Worm (Caenorhabditis elegans) whole organism, L1 larva: ENCODE results near the gene fip-4.

Experiments
- F16B12.6 ChIP-seq: fragments of 150-350 bp; optimal IDR thresholded peaks from 2 replicates; lab custom pipeline; 2014; ENCODE audit warnings: missing biosample characterization, missing genetic modification characterization
- aly-2 ChIP-seq: fragments of 150-350 bp; optimal IDR thresholded peaks from 2 replicates; lab custom pipeline; 2014; ENCODE audit warnings: missing biosample characterization, missing genetic modification characterization
- blmp-1 ChIP-seq: fragments of 150-350 bp; optimal IDR thresholded peaks from 2 replicates; lab custom pipeline; 2014; ENCODE audit warnings: missing biosample characterization, missing genetic modification characterization
- ceh-82 ChIP-seq, 3 experiments: fragments of 150-350 bp in 1 of 3; sonication (generic microtip) in 2 of 3; optimal IDR thresholded peaks; 2 replicates each; lab custom pipeline; 2014 to 2017; ENCODE audit warnings: missing biosample characterization in 3 of 3, missing genetic modification characterization in 3 of 3
- dsc-1 ChIP-seq: sonication (generic microtip); optimal IDR thresholded peaks from 2 replicates; lab custom pipeline; 2016; ENCODE audit warnings: mild to moderate bottlenecking, missing genetic modification characterization, missing compliant biosample characterization
- efl-1 ChIP-seq, 4 experiments: fragments of 150-350 bp; optimal IDR thresholded peaks in 3 of 4; peaks in 1 of 4; 1 replicate in 1 of 4; 2 replicates in 3 of 4; lab custom pipeline; 2014; ENCODE audit warnings: missing biosample characterization in 2 of 4, missing genetic modification characterization in 2 of 4, missing genetic modification reagents in 2 of 4
- elt-2 ChIP-seq: sonication (generic microtip); optimal IDR thresholded peaks from 2 replicates; lab custom pipeline; 2016; ENCODE audit warnings: missing genetic modification characterization, mild to moderate bottlenecking, inconsistent platforms, missing compliant biosample characterization, missing genetic modification reagents
- ets-5 ChIP-seq: fragments of 200-800 bp; sonication (Bioruptor generic); IDR thresholded peaks from 2 replicates; pipeline ENCODE4 v1.3.6; 2022; ENCODE audit warnings: missing genetic modification characterization, missing compliant biosample characterization
- fkh-8 ChIP-seq: sonication (generic microtip); optimal IDR thresholded peaks from 2 replicates; lab custom pipeline; 2016; ENCODE audit warnings: mild to moderate bottlenecking, missing genetic modification characterization, missing compliant biosample characterization
- fos-1 ChIP-seq: fragments of 150-350 bp; optimal IDR thresholded peaks from 2 replicates; lab custom pipeline; 2014; ENCODE audit warnings: missing biosample characterization, missing genetic modification characterization
- hlh-4 ChIP-seq: sonication (generic microtip); optimal IDR thresholded peaks from 2 replicates; lab custom pipeline; 2016; ENCODE audit warnings: mild to moderate bottlenecking, missing genetic modification characterization, missing compliant biosample characterization
- hpl-2 ChIP-seq: fragments of 150-350 bp; optimal IDR thresholded peaks from 2 replicates; lab custom pipeline; 2014; ENCODE audit warnings: missing biosample characterization, missing genetic modification reagents, missing genetic modification characterization
- irx-1 ChIP-seq: sonication (generic microtip); optimal IDR thresholded peaks from 2 replicates; lab custom pipeline; 2016; ENCODE audit warnings: missing genetic modification characterization, missing compliant biosample characterization
- jun-1 ChIP-seq: fragments of 150-350 bp; optimal IDR thresholded peaks from 2 replicates; lab custom pipeline; 2014; ENCODE audit warnings: missing biosample characterization, missing genetic modification reagents, missing genetic modification characterization
- lin-14 ChIP-seq: fragments of 200-800 bp; sonication (Bioruptor generic); optimal IDR thresholded peaks from 2 replicates; lab custom pipeline; 2018; ENCODE audit warnings: mild to moderate bottlenecking, missing genetic modification characterization, moderate library complexity, missing compliant biosample characterization
- lin-39 ChIP-seq: fragments of 150-350 bp; optimal IDR thresholded peaks from 2 replicates; lab custom pipeline; 2014; ENCODE audit warnings: missing biosample characterization, missing genetic modification reagents, missing genetic modification characterization
- lir-3 ChIP-seq: sonication (generic microtip); optimal IDR thresholded peaks from 2 replicates; lab custom pipeline; 2016; ENCODE audit warnings: mild to moderate bottlenecking, missing genetic modification characterization, moderate library complexity, missing compliant biosample characterization; ENCODE audit not compliant: poor library complexity
- lsy-2 ChIP-seq, 2 experiments: fragments of 150-350 bp; optimal IDR thresholded peaks; 2 replicates each; lab custom pipeline; 2014; ENCODE audit warnings: missing biosample characterization in 2 of 2, missing genetic modification characterization in 2 of 2
- mdl-1 ChIP-seq, 2 experiments: fragments of 150-350 bp; optimal IDR thresholded peaks; 2 replicates each; lab custom pipeline; 2014 to 2017; ENCODE audit warnings: missing biosample characterization in 2 of 2, missing genetic modification characterization in 2 of 2, inconsistent platforms in 1 of 2
- nhr-11 ChIP-seq: fragments of 150-350 bp; optimal IDR thresholded peaks from 2 replicates; lab custom pipeline; 2014; ENCODE audit warnings: missing biosample characterization, missing genetic modification characterization
- nhr-12 ChIP-seq: sonication (generic microtip); optimal IDR thresholded peaks from 2 replicates; lab custom pipeline; 2017; ENCODE audit warnings: missing biosample characterization, missing genetic modification characterization
- nhr-47 ChIP-seq: sonication (generic microtip); optimal IDR thresholded peaks from 2 replicates; lab custom pipeline; 2016; ENCODE audit warnings: mild to moderate bottlenecking, missing genetic modification characterization, moderate library complexity, missing compliant biosample characterization
- nhr-71 ChIP-seq: sonication (generic microtip); optimal IDR thresholded peaks from 2 replicates; lab custom pipeline; 2016; ENCODE audit warnings: mild to moderate bottlenecking, missing genetic modification characterization, moderate library complexity, missing compliant biosample characterization
- nhr-77 ChIP-seq: fragments of 150-350 bp; optimal IDR thresholded peaks from 2 replicates; lab custom pipeline; 2014; ENCODE audit warnings: missing biosample characterization, missing genetic modification characterization
- nhr-85 ChIP-seq: sonication (generic microtip); peaks from one replicate; lab custom pipeline; 2016; ENCODE audit warnings: missing genetic modification characterization, inconsistent platforms, missing compliant biosample characterization
- pag-3 ChIP-seq: sonication (generic microtip); optimal IDR thresholded peaks from 2 replicates; lab custom pipeline; 2017; ENCODE audit warnings: missing genetic modification characterization, mild to moderate bottlenecking, missing compliant biosample characterization, antibody characterized with exemption, borderline replicate concordance; ENCODE audit not compliant: insufficient read depth
- pax-3 ChIP-seq: fragments of 200-800 bp; sonication (Bioruptor generic); optimal IDR thresholded peaks from 2 replicates; lab custom pipeline; 2018; ENCODE audit warnings: mild to moderate bottlenecking, missing genetic modification characterization, moderate library complexity, missing compliant biosample characterization
- rnt-1 ChIP-seq: sonication (generic microtip); optimal IDR thresholded peaks from 2 replicates; lab custom pipeline; 2016; ENCODE audit warnings: mild to moderate bottlenecking, missing genetic modification characterization, moderate library complexity, missing compliant biosample characterization
- sox-4 ChIP-seq: sonication (generic microtip); optimal IDR thresholded peaks from 2 replicates; lab custom pipeline; 2016; ENCODE audit warnings: missing genetic modification characterization, missing compliant biosample characterization
- sptf-1 ChIP-seq: fragments of 150-350 bp; optimal IDR thresholded peaks from 2 replicates; lab custom pipeline; 2014; ENCODE audit warnings: missing biosample characterization, missing genetic modification characterization
- swsn-7 ChIP-seq: sonication (generic microtip); optimal IDR thresholded peaks from 2 replicates; lab custom pipeline; 2016; ENCODE audit warnings: missing genetic modification characterization, missing compliant biosample characterization
- unc-30 ChIP-seq: sonication (generic microtip); optimal IDR thresholded peaks from 2 replicates; lab custom pipeline; 2017; ENCODE audit warnings: missing biosample characterization, missing genetic modification characterization
- xbp-1 ChIP-seq: sonication (generic microtip); optimal IDR thresholded peaks from 2 replicates; lab custom pipeline; 2016; ENCODE audit warnings: missing genetic modification characterization, missing compliant biosample characterization
- zag-1 ChIP-seq: fragments of 150-350 bp; optimal IDR thresholded peaks from 2 replicates; lab custom pipeline; 2014; ENCODE audit warnings: missing biosample characterization, missing genetic modification characterization
- ztf-11 ChIP-seq, 2 experiments: sonication (generic microtip); optimal IDR thresholded peaks; 2 replicates each; lab custom pipeline; 2016 to 2017; ENCODE audit warnings: missing genetic modification characterization in 2 of 2, missing biosample characterization in 1 of 2, missing compliant biosample characterization in 1 of 2
- ztf-4 ChIP-seq: fragments of 150-350 bp; optimal IDR thresholded peaks from 2 replicates; lab custom pipeline; 2014; ENCODE audit warnings: missing biosample characterization, missing genetic modification characterization

Gene fip-4

ce11 chrV:8618738-8619137 is 7.7 kb upstream of the fip-4 start, which contains the start of gene grd-5:
grd-5 (plus strand) TSS chrV:8619032.
- no peak for TF ChIP-seq nhr-77 (tag; lab: Kevin White, UChicago)
- no peak for TF ChIP-seq fos-1 (tag; lab: Kevin White, UChicago)
- TF ChIP-seq lsy-2 (tag; optimal IDR thresholded peaks at IDR 0.05; lab: Kevin White, UChicago): no peak
- TF ChIP-seq zag-1 (tag; lab: Kevin White, UChicago): no peak
- TF ChIP-seq hlh-4: no peak
- no peak for TF ChIP-seq sptf-1 (tag; lab: Kevin White, UChicago)
- TF ChIP-seq lin-39 (tag; lab: Kevin White, UChicago): no peak
- TF ChIP-seq nhr-85: peak; percentile 79
- TF ChIP-seq elt-2 (tag; lab: Kevin White, UChicago): no peak
- TF ChIP-seq lin-14 (GFP tag; lab: Kevin White, UChicago): peak; percentile 38
- TF ChIP-seq ztf-4 (tag; lab: Kevin White, UChicago): no peak
- TF ChIP-seq swsn-7 (tag; lab: Kevin White, UChicago): no peak
- TF ChIP-seq sox-4 (tag; lab: Kevin White, UChicago): no peak
- no peak for TF ChIP-seq nhr-47
- no peak for TF ChIP-seq unc-30 (tag; lab: Kevin White, UChicago)
- TF ChIP-seq rnt-1 (tag; lab: Kevin White, UChicago): peak; percentile 8
- no peak for TF ChIP-seq ets-5

- TF ChIP-seq ceh-82 (tag; optimal IDR thresholded peaks at IDR 0.05; lab: Kevin White, UChicago) (no peak), aly-2 (tag; lab: Kevin White, UChicago) (peak; percentile 13), irx-1 (tag; lab: Kevin White, UChicago) (no peak), hpl-2 (GFP tag; lab: Kevin White, UChicago) (no peak), mdl-1 (tag; optimal IDR thresholded peaks at IDR 0.05; lab: Kevin White, UChicago) (no peak), efl-1 (optimal IDR thresholded peaks at IDR 0.05; lab: Kevin White, UChicago) (no peak), efl-1 (GFP tag; optimal IDR thresholded peaks at IDR 0.05 in 1 of 2; lab: Kevin White, UChicago) (peak in 1 of 2 experiments; percentile 89), nhr-11 (tag; lab: Kevin White, UChicago) (no peak), nhr-85 (no peak), dsc-1 (tag; lab: Kevin White, UChicago) (no peak)
Observed at ce11 chrV:8615711-8616110, 4.6 kb upstream of the fip-4 start.

- TF ChIP-seq lsy-2 (tag; optimal IDR thresholded peaks at IDR 0.05; lab: Kevin White, UChicago): peak in 1 of 2 experiments; percentile 22
- TF ChIP-seq nhr-47: peak; percentile 19
- no peak for TF ChIP-seq nhr-12 (tag; lab: Kevin White, UChicago)
- TF ChIP-seq fkh-8: peak; percentile 42
- peak in 1 of 3 experiments; percentile 21 for TF ChIP-seq ceh-82 (tag; optimal IDR thresholded peaks at IDR 0.05; lab: Kevin White, UChicago)
- peak in 1 of 2 experiments; percentile 21 for TF ChIP-seq mdl-1 (tag; optimal IDR thresholded peaks at IDR 0.05; lab: Kevin White, UChicago)
- TF ChIP-seq pag-3 (tag; lab: Kevin White, UChicago): no peak
- TF ChIP-seq xbp-1: peak; percentile 7
- peak; percentile 13 for TF ChIP-seq blmp-1 (tag; lab: Kevin White, UChicago)
- no peak for TF ChIP-seq jun-1 (tag; lab: Kevin White, UChicago)
- peak; percentile 0 for TF ChIP-seq nhr-71 (tag; lab: Kevin White, UChicago)
- peak; percentile 79 for TF ChIP-seq lin-14 (GFP tag; lab: Kevin White, UChicago)
Observed at ce11 chrV:8609776-8610529, 1.1 kb downstream of the fip-4 start.

- TF ChIP-seq efl-1 (optimal IDR thresholded peaks at IDR 0.05; lab: Kevin White, UChicago) (no peak), efl-1 (GFP tag; optimal IDR thresholded peaks at IDR 0.05 in 1 of 2; lab: Kevin White, UChicago) (peak in 1 of 2 experiments; percentile 50), lir-3 (tag; lab: Kevin White, UChicago) (no peak), ztf-11 (tag; optimal IDR thresholded peaks at IDR 0.05; lab: Kevin White, UChicago) (no peak), F16B12.6 (no peak), blmp-1 (tag; lab: Kevin White, UChicago) (no peak), pax-3 (no peak)
Observed at ce11 chrV:8608483-8608882, 2.6 kb downstream of the fip-4 start.
